Fruit fly (Drosophila melanogaster) whole organism, embryonic: ENCODE results near the gene kat-60L1.
A peak's percentile ranks its signal among the peaks of the same experiment; 100 is the strongest.

ENCODE experiments used
- Atf6 ChIP-seq: fragments of 200-800 bp; sonication (Bioruptor generic); IDR thresholded peaks from 2 replicates; pipeline ENCODE4 v1.3.6; 2022; ENCODE audit warnings: missing biosample characterization, missing genetic modification characterization
- B-H1 ChIP-seq: fragments of 200-800 bp; sonication (Bioruptor generic); IDR thresholded peaks from 3 replicates; pipeline ENCODE4 v1.3.6; 2022; ENCODE audit warnings: missing biosample characterization, missing genetic modification characterization
- BEAF-32 ChIP-seq: fragments of 200-800 bp; sonication (Bioruptor generic); optimal IDR thresholded peaks from 3 replicates; lab custom pipeline; 2017; ENCODE audit warnings: missing biosample characterization, missing genetic modification characterization, mild to moderate bottlenecking, moderate library complexity, missing genetic modification reagents
- CG10267 ChIP-seq: fragments of 200-800 bp; sonication (Bioruptor generic); optimal IDR thresholded peaks from 2 replicates; lab custom pipeline; 2018; ENCODE audit warnings: missing biosample characterization, mild to moderate bottlenecking, missing genetic modification characterization, moderate library complexity
- CG10321 ChIP-seq: fragments of 200-800 bp; sonication (Bioruptor generic); IDR thresholded peaks from 2 replicates; pipeline ENCODE4 v1.3.6; 2022; ENCODE audit warnings: missing biosample characterization, missing genetic modification characterization
- CG10543 ChIP-seq: fragments of 200-800 bp; sonication (Bioruptor generic); optimal IDR thresholded peaks from 3 replicates; lab custom pipeline; 2017; ENCODE audit warnings: missing biosample characterization, mild to moderate bottlenecking, missing genetic modification characterization, moderate library complexity
- CG10654 ChIP-seq: fragments of 200-800 bp; sonication (Bioruptor generic); optimal IDR thresholded peaks from 2 replicates; lab custom pipeline; 2016; ENCODE audit warnings: missing biosample characterization, missing genetic modification characterization
- CG10979 ChIP-seq: fragments of 200-800 bp; sonication (Bioruptor generic); optimal IDR thresholded peaks from 2 replicates; lab custom pipeline; 2018; ENCODE audit warnings: missing biosample characterization, mild to moderate bottlenecking, missing genetic modification characterization, moderate library complexity
- CG11085 ChIP-seq: fragments of 200-800 bp; sonication (Bioruptor generic); IDR thresholded peaks from 2 replicates; pipeline ENCODE4 v1.3.6; 2022; ENCODE audit warnings: missing biosample characterization, missing genetic modification characterization
- CG12219 ChIP-seq: fragments of 200-800 bp; sonication (Bioruptor generic); optimal IDR thresholded peaks from 3 replicates; lab custom pipeline; 2018; ENCODE audit warnings: missing biosample characterization, mild to moderate bottlenecking, missing genetic modification characterization
- CG12299 ChIP-seq: fragments of 200-800 bp; sonication (Bioruptor generic); optimal IDR thresholded peaks from 2 replicates; lab custom pipeline; 2018; ENCODE audit warnings: missing biosample characterization, mild to moderate bottlenecking, missing genetic modification characterization
- CG12769 ChIP-seq: fragments of 200-800 bp; sonication (Bioruptor generic); optimal IDR thresholded peaks from 2 replicates; lab custom pipeline; 2019; ENCODE audit warnings: missing biosample characterization, mild to moderate bottlenecking, missing genetic modification characterization, moderate library complexity
- CG13123 ChIP-seq: fragments of 200-800 bp; sonication (Bioruptor generic); optimal IDR thresholded peaks from 2 replicates; lab custom pipeline; 2016; ENCODE audit warnings: missing biosample characterization, missing genetic modification characterization
- CG14014 ChIP-seq: fragments of 200-800 bp; sonication (Bioruptor generic); IDR thresholded peaks from 2 replicates; pipeline ENCODE4 v1.3.6; 2022; ENCODE audit warnings: missing biosample characterization, missing genetic modification characterization
- CG14860 ChIP-seq: fragments of 200-800 bp; sonication (Bioruptor generic); IDR thresholded peaks from 3 replicates; pipeline ENCODE4 v1.3.6; 2022; ENCODE audit warnings: missing biosample characterization, missing genetic modification characterization; ENCODE audit not compliant: partially characterized antibody
- CG17361 ChIP-seq: fragments of 200-800 bp; sonication (Bioruptor generic); IDR thresholded peaks from 3 replicates; pipeline ENCODE4 v1.3.6; 2022; ENCODE audit warnings: missing biosample characterization, missing genetic modification characterization
- CG2120 ChIP-seq: fragments of 200-800 bp; sonication (Bioruptor generic); optimal IDR thresholded peaks from 3 replicates; lab custom pipeline; 2016; ENCODE audit warnings: missing biosample characterization, missing genetic modification characterization
- CG31365 ChIP-seq: fragments of 200-800 bp; sonication (Bioruptor generic); optimal IDR thresholded peaks from 2 replicates; lab custom pipeline; 2018; ENCODE audit warnings: missing biosample characterization, mild to moderate bottlenecking, missing genetic modification characterization
- CG33213 ChIP-seq: fragments of 200-800 bp; sonication (Bioruptor generic); optimal IDR thresholded peaks from 3 replicates; lab custom pipeline; 2016; ENCODE audit warnings: missing biosample characterization, missing genetic modification characterization
- CG6254 ChIP-seq: fragments of 200-800 bp; sonication (Bioruptor generic); optimal IDR thresholded peaks from 3 replicates; lab custom pipeline; 2017; ENCODE audit warnings: mild to moderate bottlenecking, missing biosample characterization, missing genetic modification reagents, missing genetic modification characterization
- CG6689 ChIP-seq: fragments of 200-800 bp; sonication (Bioruptor generic); IDR thresholded peaks from 2 replicates; pipeline ENCODE4 v1.3.6; 2022; ENCODE audit warnings: missing biosample characterization, missing genetic modification characterization
- CG6791 ChIP-seq: fragments of 200-800 bp; sonication (Bioruptor generic); IDR thresholded peaks from 3 replicates; pipeline ENCODE4 v1.3.6; 2022; ENCODE audit warnings: missing biosample characterization, missing genetic modification characterization; ENCODE audit not compliant: partially characterized antibody
- CG8388 ChIP-seq: fragments of 200-800 bp; sonication (Bioruptor generic); optimal IDR thresholded peaks from 2 replicates; lab custom pipeline; 2019; ENCODE audit warnings: missing biosample characterization, mild to moderate bottlenecking, missing genetic modification characterization, moderate library complexity
- CG8478 ChIP-seq: fragments of >200 bp; optimal IDR thresholded peaks from 2 replicates; lab custom pipeline; 2018
- Doc3 ChIP-seq: fragments of 200-800 bp; sonication (Bioruptor generic); IDR thresholded peaks from 3 replicates; pipeline ENCODE4 v1.3.6; 2022; ENCODE audit warnings: missing biosample characterization, missing genetic modification characterization; ENCODE audit not compliant: partially characterized antibody
- E2f2 ChIP-seq: fragments of 200-800 bp; sonication (Bioruptor generic); IDR thresholded peaks from 2 replicates; pipeline ENCODE4 v1.3.6; 2022; ENCODE audit warnings: missing biosample characterization, missing genetic modification characterization
- Ets97D ChIP-seq: fragments of 200-800 bp; sonication (Bioruptor generic); optimal IDR thresholded peaks from 3 replicates; lab custom pipeline; 2016; ENCODE audit warnings: missing biosample characterization, missing genetic modification characterization
- H15 ChIP-seq: fragments of 200-800 bp; sonication (Bioruptor generic); IDR thresholded peaks from 3 replicates; pipeline ENCODE4 v1.3.6; 2022; ENCODE audit warnings: missing biosample characterization, missing genetic modification characterization
- HLH54F ChIP-seq: fragments of 200-800 bp; sonication (Bioruptor generic); optimal IDR thresholded peaks from 3 replicates; lab custom pipeline; 2016; ENCODE audit warnings: missing biosample characterization, missing genetic modification characterization
- Hr51 ChIP-seq, 2 experiments: fragments of 200-800 bp; sonication (Bioruptor generic); optimal IDR thresholded peaks; 2 replicates in 1 of 2; 3 replicates in 1 of 2; lab custom pipeline; 2016 to 2018; ENCODE audit warnings: missing biosample characterization in 2 of 2, missing genetic modification characterization in 2 of 2, mild to moderate bottlenecking in 1 of 2, moderate library complexity in 1 of 2
- Lhr ChIP-seq: fragments of 200-800 bp; sonication (Bioruptor generic); optimal IDR thresholded peaks from 3 replicates; lab custom pipeline; 2017; ENCODE audit warnings: mild to moderate bottlenecking, missing biosample characterization, missing genetic modification reagents, missing genetic modification characterization
- Meics ChIP-seq: fragments of 200-800 bp; sonication (Bioruptor generic); optimal IDR thresholded peaks from 2 replicates; lab custom pipeline; 2017; ENCODE audit warnings: missing biosample characterization, mild to moderate bottlenecking, missing genetic modification characterization
- NFAT ChIP-seq: fragments of 200-800 bp; sonication (Bioruptor generic); IDR thresholded peaks from 2 replicates; pipeline ENCODE4 v1.3.6; 2022; ENCODE audit warnings: missing biosample characterization, missing genetic modification characterization
- Oaz ChIP-seq: fragments of 200-800 bp; sonication (Bioruptor generic); IDR thresholded peaks from 2 replicates; pipeline ENCODE4 v1.3.6; 2022; ENCODE audit warnings: missing biosample characterization, missing genetic modification characterization
- Sin3A ChIP-seq: fragments of >200 bp; optimal IDR thresholded peaks from 2 replicates; lab custom pipeline; 2018
- Six4 ChIP-seq: fragments of 200-800 bp; sonication (Bioruptor generic); optimal IDR thresholded peaks from 2 replicates; lab custom pipeline; 2016; ENCODE audit warnings: missing biosample characterization, missing genetic modification characterization
- Sox100B ChIP-seq: fragments of 200-800 bp; sonication (Bioruptor generic); optimal IDR thresholded peaks from 3 replicates; lab custom pipeline; 2018; ENCODE audit warnings: missing biosample characterization, mild to moderate bottlenecking, missing genetic modification characterization
- Usf ChIP-seq: fragments of 200-800 bp; sonication (Bioruptor generic); optimal IDR thresholded peaks from 2 replicates; lab custom pipeline; 2017; ENCODE audit warnings: missing genotype, missing biosample characterization, missing genetic modification characterization
- abd-A ChIP-seq: fragments of 200-800 bp; sonication (Bioruptor generic); optimal IDR thresholded peaks from 3 replicates; lab custom pipeline; 2019; ENCODE audit warnings: missing biosample characterization, mild to moderate bottlenecking, missing genetic modification characterization, moderate library complexity
- ara ChIP-seq: fragments of 200-800 bp; sonication (Bioruptor generic); IDR thresholded peaks from 2 replicates; pipeline ENCODE4 v1.3.6; 2022; ENCODE audit warnings: missing biosample characterization, missing genetic modification characterization
- emc ChIP-seq: fragments of 200-800 bp; sonication (Bioruptor generic); optimal IDR thresholded peaks from 2 replicates; lab custom pipeline; 2016; ENCODE audit warnings: missing biosample characterization, missing genetic modification characterization
- lilli ChIP-seq: fragments of 200-800 bp; sonication (Bioruptor generic); optimal IDR thresholded peaks from 3 replicates; lab custom pipeline; 2016; ENCODE audit warnings: missing biosample characterization, missing genetic modification characterization
- mirr ChIP-seq: fragments of 200-800 bp; sonication (Bioruptor generic); optimal IDR thresholded peaks from 3 replicates; lab custom pipeline; 2018; ENCODE audit warnings: missing biosample characterization, mild to moderate bottlenecking, missing genetic modification characterization
- nmo ChIP-seq: fragments of 200-800 bp; sonication (Bioruptor generic); optimal IDR thresholded peaks from 2 replicates; lab custom pipeline; 2018; ENCODE audit warnings: missing biosample characterization, mild to moderate bottlenecking, missing genetic modification characterization, moderate library complexity
- otp ChIP-seq: fragments of 200-800 bp; sonication (Bioruptor generic); IDR thresholded peaks from 3 replicates; pipeline ENCODE4, ENCODE4 v1.3.6; 2022; ENCODE audit warnings: missing biosample characterization, missing genetic modification characterization
- phol ChIP-seq: fragments of 200-800 bp; sonication (Bioruptor generic); optimal IDR thresholded peaks from 3 replicates; lab custom pipeline; 2018; ENCODE audit warnings: missing biosample characterization, mild to moderate bottlenecking, missing genetic modification characterization, moderate library complexity
- stwl ChIP-seq: fragments of 200-800 bp; sonication (Bioruptor generic); optimal IDR thresholded peaks from 3 replicates; lab custom pipeline; 2018; ENCODE audit warnings: missing biosample characterization, mild to moderate bottlenecking, missing genetic modification characterization, moderate library complexity
- twi ChIP-seq: fragments of 200-800 bp; optimal IDR thresholded peaks from 2 replicates; lab custom pipeline; 2019; ENCODE audit warnings: missing biosample characterization, mild to moderate bottlenecking, missing genetic modification characterization, moderate library complexity
- vfl ChIP-seq: fragments of 200-800 bp; sonication (Bioruptor generic); optimal IDR thresholded peaks from 2 replicates; lab custom pipeline; 2016; ENCODE audit warnings: missing biosample characterization, missing genetic modification characterization
- zf30C ChIP-seq: fragments of 200-800 bp; sonication (Bioruptor generic); optimal IDR thresholded peaks from 3 replicates; lab custom pipeline; 2018; ENCODE audit warnings: missing biosample characterization, mild to moderate bottlenecking, missing genetic modification characterization

The kat-60L1 gene

DNA sequence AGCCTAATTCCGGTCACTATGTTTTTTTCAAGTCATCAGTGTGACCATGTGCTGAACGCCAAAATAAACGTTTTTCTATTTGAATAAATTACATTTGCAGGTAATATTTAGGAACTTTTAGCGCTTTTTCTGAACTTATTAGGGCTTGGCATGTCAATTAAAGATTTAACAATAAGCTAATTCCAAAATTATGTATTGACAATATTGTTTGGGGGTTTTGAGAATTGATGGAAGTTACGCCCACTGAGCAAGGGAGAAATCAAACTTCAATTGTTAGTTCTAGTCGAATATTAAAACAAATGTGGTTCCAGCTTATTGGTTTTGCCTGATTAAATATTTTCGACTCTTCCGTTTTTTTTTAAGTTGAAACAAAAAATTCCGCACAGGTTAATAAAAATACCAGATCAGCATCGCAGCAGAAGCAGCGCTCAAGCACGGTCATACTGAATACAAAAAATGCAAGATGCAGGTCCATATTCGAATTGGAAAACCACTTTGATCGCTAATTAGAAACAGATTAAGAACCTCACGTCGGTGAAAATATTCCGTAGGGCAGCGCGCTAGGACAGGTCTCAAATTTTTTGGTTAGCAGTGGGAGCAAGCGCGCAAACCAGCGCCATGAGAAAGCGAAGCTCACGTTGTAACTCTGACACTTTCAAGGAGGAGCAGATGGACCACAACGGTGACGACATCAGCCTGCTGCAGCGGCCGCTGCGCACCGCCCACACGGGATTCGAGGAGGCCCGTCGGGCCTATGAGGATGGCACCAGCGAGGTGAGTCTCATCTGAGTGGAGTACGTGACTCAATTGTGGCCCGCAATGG, 12.9 kb downstream of the kat-60L1 start, which contains the start of the genes PSMG1 and CG10979 (continued):
- TF ChIP-seq emc (GFP tag; lab: Kevin White, UChicago) (no peak), Hr51 (GFP tag; optimal IDR thresholded peaks at IDR 0.05; lab: Kevin White, UChicago) (no peak), CG6254 (GFP tag; lab: Kevin White, UChicago) (no peak), vfl (GFP tag; lab: Kevin White, UChicago) (no peak), ara (no peak), CG6791 (no peak), CG12769 (no peak), CG31365 (tag; lab: Kevin White, UChicago) (no peak), Lhr (GFP tag; lab: Kevin White, UChicago) (peak; percentile 31), NFAT (GFP tag; lab: Robert Waterston, UW) (no peak), Usf (GFP tag; lab: Kevin White, UChicago) (no peak), CG12219 (no peak), CG10979 (no peak), Sox100B (GFP tag; lab: Kevin White, UChicago) (no peak), CG8388 (GFP tag; lab: Kevin White, UChicago) (no peak), lilli (no peak), CG12299 (tag; lab: Kevin White, UChicago) (no peak), mirr (GFP tag; lab: Kevin White, UChicago) (no peak), BEAF-32 (peak; percentile 47), CG10543 (GFP tag; lab: Kevin White, UChicago) (no peak), CG14860 (GFP tag; lab: Robert Waterston, UW) (no peak), stwl (tag; lab: Kevin White, UChicago) (peak; percentile 19), CG10267 (tag; lab: Kevin White, UChicago) (peak; percentile 57), CG2120 (GFP tag; lab: Kevin White, UChicago) (no peak), HLH54F (GFP tag; lab: Kevin White, UChicago) (no peak), twi (tag; lab: Kevin White, UChicago) (no peak), CG33213 (GFP tag; lab: Kevin White, UChicago) (no peak), CG14014 (GFP tag; lab: Robert Waterston, UW) (no peak), CG8478 (lab: Kevin White, UChicago) (no peak), phol (tag; lab: Kevin White, UChicago) (peak; percentile 42), Meics (GFP tag; lab: Kevin White, UChicago) (no peak), CG10654 (GFP tag; lab: Kevin White, UChicago) (no peak), Ets97D (GFP tag; lab: Kevin White, UChicago) (peak; percentile 61), CG6689 (no peak), CG11085 (GFP tag; lab: Robert Waterston, UW) (no peak), zf30C (no peak), Sin3A (lab: Kevin White, UChicago) (peak; percentile 68), H15 (GFP tag; lab: Robert Waterston, UW) (0 out of 3 replicates have a peak, but pooled peaks have one; percentile 29), Doc3 (no peak), B-H1 (GFP tag; lab: Robert Waterston, UW) (no peak), CG10321 (no peak), Oaz (no peak), Atf6 (GFP tag; lab: Robert Waterston, UW) (no peak), Six4 (GFP tag; lab: Kevin White, UChicago) (no peak), otp (GFP tag; lab: Robert Waterston, UW) (no peak), CG17361 (GFP tag; lab: Robert Waterston, UW) (no peak), CG13123 (GFP tag; lab: Kevin White, UChicago) (no peak), nmo (peak; percentile 49), E2f2 (GFP tag; lab: Robert Waterston, UW) (peak; percentile 38; the same call in 1 of the 2 replicates), abd-A (no peak)
